Fruit fly (Drosophila melanogaster) whole organism, wandering third instar larva: ENCODE measurements around the gene alpha-Est5.

Source experiments
- Jra ChIP-seq: sonication (Bioruptor generic); optimal IDR thresholded peaks from 2 replicates; lab custom pipeline; 2016; ENCODE audit warnings: missing biosample characterization, missing genetic modification characterization
- dmrt93B ChIP-seq: fragments of 200-800 bp; sonication (Bioruptor generic); optimal IDR thresholded peaks from 2 replicates; lab custom pipeline; 2018; ENCODE audit warnings: missing biosample characterization, mild to moderate bottlenecking, missing genetic modification characterization

DNA sequence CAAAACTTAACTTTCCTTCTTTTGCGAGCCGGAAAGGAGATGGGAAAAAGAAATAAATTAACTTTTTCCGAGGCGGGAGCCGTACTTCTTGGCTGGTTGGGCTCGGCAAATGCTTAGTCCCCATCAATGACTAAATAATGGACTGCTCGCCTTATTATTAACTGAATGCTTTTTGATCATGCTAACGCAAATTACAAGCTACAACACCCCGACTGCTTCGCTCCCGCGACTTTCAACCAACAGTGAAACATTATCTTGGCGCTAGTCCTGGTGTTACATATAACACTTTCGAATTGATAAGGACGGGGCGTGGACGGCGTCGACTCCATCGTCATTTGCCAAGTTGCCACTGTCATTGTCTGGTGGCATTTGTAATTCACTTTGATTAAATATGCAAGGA, 15.5 kb upstream of the alpha-Est5 start, which contains the start of gene CG45545:
- TF ChIP-seq dmrt93B (GFP tag; lab: Kevin White, UChicago) (no peak), Jra (no peak)
